Fruit fly (Drosophila melanogaster) whole organism, embryonic: ENCODE data around the gene CG12592.
A peak's percentile ranks its signal among the peaks of the same experiment; 100 is the strongest.

Source experiments
- ATbp ChIP-seq: fragments of 200-800 bp; sonication (Bioruptor generic); optimal IDR thresholded peaks from 2 replicates; lab custom pipeline; 2017; ENCODE audit warnings: missing biosample characterization, mild to moderate bottlenecking, missing genetic modification characterization, missing genetic modification reagents
- Awh ChIP-seq: fragments of 200-800 bp; sonication (Bioruptor generic); IDR thresholded peaks from 2 replicates; pipeline ENCODE4, ENCODE4 v1.3.6; 2022; ENCODE audit warnings: missing biosample characterization, missing genetic modification characterization
- CG10147 ChIP-seq: fragments of 200-800 bp; sonication (Bioruptor generic); optimal IDR thresholded peaks from 2 replicates; lab custom pipeline; 2019; ENCODE audit warnings: missing biosample characterization, mild to moderate bottlenecking, missing genetic modification characterization, moderate library complexity
- CG11085 ChIP-seq: fragments of 200-800 bp; sonication (Bioruptor generic); IDR thresholded peaks from 2 replicates; pipeline ENCODE4 v1.3.6; 2022; ENCODE audit warnings: missing biosample characterization, missing genetic modification characterization
- CG11723 ChIP-seq: fragments of 200-800 bp; sonication (Bioruptor generic); optimal IDR thresholded peaks from 2 replicates; lab custom pipeline; 2017; ENCODE audit warnings: missing biosample characterization, mild to moderate bottlenecking, missing genetic modification characterization
- CG12769 ChIP-seq: fragments of 200-800 bp; sonication (Bioruptor generic); optimal IDR thresholded peaks from 2 replicates; lab custom pipeline; 2019; ENCODE audit warnings: missing biosample characterization, mild to moderate bottlenecking, missing genetic modification characterization, moderate library complexity
- CG13287 ChIP-seq: fragments of 200-800 bp; sonication (Bioruptor generic); IDR thresholded peaks from 2 replicates; pipeline ENCODE4 v1.3.6; 2022; ENCODE audit warnings: missing biosample characterization, missing genetic modification characterization; ENCODE audit not compliant: partially characterized antibody
- CG14014 ChIP-seq: fragments of 200-800 bp; sonication (Bioruptor generic); IDR thresholded peaks from 2 replicates; pipeline ENCODE4 v1.3.6; 2022; ENCODE audit warnings: missing biosample characterization, missing genetic modification characterization
- CG14710 ChIP-seq: fragments of 200-800 bp; sonication (Bioruptor generic); optimal IDR thresholded peaks from 3 replicates; lab custom pipeline; 2019; ENCODE audit warnings: missing biosample characterization, mild to moderate bottlenecking, missing genetic modification characterization, moderate library complexity
- CG17612 ChIP-seq: fragments of 200-800 bp; sonication (Bioruptor generic); IDR thresholded peaks from 2 replicates; pipeline ENCODE4 v1.3.6; 2022; ENCODE audit warnings: missing biosample characterization, missing genetic modification characterization
- CG18262 ChIP-seq: fragments of 200-800 bp; optimal IDR thresholded peaks from 3 replicates; lab custom pipeline; 2019; ENCODE audit warnings: missing biosample characterization, mild to moderate bottlenecking, missing genetic modification characterization, moderate library complexity
- CG2678 ChIP-seq: fragments of 200-800 bp; sonication (Bioruptor generic); optimal IDR thresholded peaks from 3 replicates; lab custom pipeline; 2019; ENCODE audit warnings: missing biosample characterization, mild to moderate bottlenecking, missing genetic modification characterization, moderate library complexity
- CG5953 ChIP-seq: fragments of 200-800 bp; sonication (Bioruptor generic); IDR thresholded peaks from 2 replicates; pipeline ENCODE4 v1.3.6; 2022; ENCODE audit warnings: missing biosample characterization, missing genetic modification characterization
- CG8290 ChIP-seq, 3 experiments: fragments of 200-800 bp; sonication (Bioruptor generic); optimal IDR thresholded peaks; 2 replicates each; lab custom pipeline; 2016 to 2019; ENCODE audit warnings: missing biosample characterization in 3 of 3, missing genetic modification characterization in 3 of 3, mild to moderate bottlenecking in 2 of 3, moderate library complexity in 1 of 3
- Deaf1 ChIP-seq: fragments of 200-800 bp; optimal IDR thresholded peaks from 3 replicates; lab custom pipeline; 2019; ENCODE audit warnings: missing biosample characterization, mild to moderate bottlenecking, missing genetic modification characterization, moderate library complexity
- Doc3 ChIP-seq: fragments of 200-800 bp; sonication (Bioruptor generic); IDR thresholded peaks from 3 replicates; pipeline ENCODE4 v1.3.6; 2022; ENCODE audit warnings: missing biosample characterization, missing genetic modification characterization; ENCODE audit not compliant: partially characterized antibody
- Ets65A ChIP-seq: fragments of 200-800 bp; sonication (Bioruptor generic); peaks from one replicate; lab custom pipeline; 2016; ENCODE audit warnings: missing biosample characterization, missing genetic modification characterization
- Gsc ChIP-seq: fragments of 200-800 bp; sonication (Bioruptor generic); IDR thresholded peaks from 2 replicates; pipeline ENCODE4 v1.3.6; 2022; ENCODE audit warnings: missing biosample characterization, missing genetic modification characterization
- Med ChIP-seq: fragments of 200-800 bp; sonication (Bioruptor generic); peaks from one replicate; lab custom pipeline; 2016; ENCODE audit warnings: missing biosample characterization, missing genetic modification characterization, mild to moderate bottlenecking, inconsistent platforms, moderate library complexity
- PHDP ChIP-seq: fragments of 200-800 bp; sonication (Bioruptor generic); optimal IDR thresholded peaks from 3 replicates; lab custom pipeline; 2018; ENCODE audit warnings: missing biosample characterization, mild to moderate bottlenecking, missing genetic modification characterization, moderate library complexity
- Pdp1 ChIP-seq, 2 experiments: fragments of 200-800 bp; sonication (Bioruptor generic); optimal IDR thresholded peaks; 3 replicates each; lab custom pipeline; 2016; ENCODE audit warnings: missing biosample characterization in 2 of 2, missing genetic modification characterization in 2 of 2, mild to moderate bottlenecking in 1 of 2, moderate library complexity in 1 of 2
- ato ChIP-seq: fragments of 200-800 bp; sonication (Bioruptor generic); IDR thresholded peaks from 2 replicates; pipeline ENCODE4 v1.3.6; 2022; ENCODE audit warnings: missing biosample characterization, missing genetic modification characterization; ENCODE audit not compliant: partially characterized antibody
- bbx ChIP-seq: fragments of 200-800 bp; sonication (Bioruptor generic); IDR thresholded peaks from 2 replicates; pipeline ENCODE4 v1.3.6; 2022; ENCODE audit warnings: missing biosample characterization, missing genetic modification characterization; ENCODE audit not compliant: partially characterized antibody
- chinmo ChIP-seq: fragments of 200-800 bp; sonication (Bioruptor generic); IDR thresholded peaks from 4 replicates; pipeline ENCODE4 v1.3.6; 2022; ENCODE audit warnings: missing biosample characterization, missing genetic modification characterization; ENCODE audit not compliant: partially characterized antibody
- chn ChIP-seq: fragments of 200-800 bp; sonication (Bioruptor generic); optimal IDR thresholded peaks from 2 replicates; lab custom pipeline; 2016; ENCODE audit warnings: missing biosample characterization, missing genetic modification characterization
- cwo ChIP-seq: fragments of 200-800 bp; sonication (Bioruptor generic); optimal IDR thresholded peaks from 3 replicates; lab custom pipeline; 2017; ENCODE audit warnings: missing biosample characterization, missing genetic modification characterization, mild to moderate bottlenecking, moderate library complexity, missing genetic modification reagents
- da ChIP-seq: fragments of 200-800 bp; sonication (Bioruptor generic); optimal IDR thresholded peaks from 2 replicates; lab custom pipeline; 2016; ENCODE audit warnings: missing biosample characterization, missing genetic modification characterization
- ems ChIP-seq: fragments of 200-800 bp; sonication (Bioruptor generic); optimal IDR thresholded peaks from 3 replicates; lab custom pipeline; 2016; ENCODE audit warnings: missing biosample characterization, missing genetic modification characterization
- en ChIP-seq: fragments of 200-800 bp; sonication (Bioruptor generic); optimal IDR thresholded peaks from 2 replicates; lab custom pipeline; 2016; ENCODE audit warnings: missing biosample characterization, missing genetic modification characterization
- eyg ChIP-seq: fragments of 200-800 bp; sonication (Bioruptor generic); optimal IDR thresholded peaks from 3 replicates; lab custom pipeline; 2016; ENCODE audit warnings: missing biosample characterization, missing genetic modification characterization
- gfzf ChIP-seq: fragments of 200-800 bp; sonication (Bioruptor generic); optimal IDR thresholded peaks from 2 replicates; lab custom pipeline; 2016; ENCODE audit warnings: missing biosample characterization, mild to moderate bottlenecking, missing genetic modification characterization, moderate library complexity
- inv ChIP-seq: fragments of 200-800 bp; sonication (Bioruptor generic); IDR thresholded peaks from 2 replicates; pipeline ENCODE4 v1.3.6; 2022; ENCODE audit warnings: missing biosample characterization, missing genetic modification characterization; ENCODE audit not compliant: partially characterized antibody
- kah ChIP-seq: fragments of 200-800 bp; sonication (Bioruptor generic); optimal IDR thresholded peaks from 2 replicates; lab custom pipeline; 2018; ENCODE audit warnings: missing biosample characterization, mild to moderate bottlenecking, missing genetic modification characterization
- lilli ChIP-seq: fragments of 200-800 bp; sonication (Bioruptor generic); optimal IDR thresholded peaks from 3 replicates; lab custom pipeline; 2016; ENCODE audit warnings: missing biosample characterization, missing genetic modification characterization
- lola ChIP-seq, 3 experiments: fragments of >200 bp in 2 of 3; fragments of 200-800 bp in 1 of 3; sonication (Bioruptor generic) in 1 of 3; optimal IDR thresholded peaks; 2 replicates each; lab custom pipeline; 2017 to 2019; ENCODE audit warnings: missing biosample characterization in 3 of 3, missing genetic modification characterization in 3 of 3, mild to moderate bottlenecking in 1 of 3, moderate library complexity in 1 of 3
- rib ChIP-seq: fragments of 200-800 bp; sonication (Bioruptor generic); IDR thresholded peaks from 2 replicates; pipeline ENCODE4 v1.3.6; 2022; ENCODE audit warnings: missing biosample characterization, missing genetic modification characterization
- sr ChIP-seq: fragments of 200-800 bp; sonication (Bioruptor generic); IDR thresholded peaks from 3 replicates; pipeline ENCODE4 v1.3.6; 2022; ENCODE audit warnings: missing biosample characterization, missing genetic modification characterization
- stwl ChIP-seq: fragments of 200-800 bp; sonication (Bioruptor generic); optimal IDR thresholded peaks from 3 replicates; lab custom pipeline; 2018; ENCODE audit warnings: missing biosample characterization, mild to moderate bottlenecking, missing genetic modification characterization, moderate library complexity
- unpg ChIP-seq: fragments of 200-800 bp; sonication (Bioruptor generic); optimal IDR thresholded peaks from 3 replicates; lab custom pipeline; 2018; ENCODE audit warnings: missing biosample characterization, mild to moderate bottlenecking, missing genetic modification characterization, moderate library complexity
- z ChIP-seq: fragments of 200-800 bp; sonication (Bioruptor generic); IDR thresholded peaks from 3 replicates; pipeline ENCODE4 v1.3.6; 2022; ENCODE audit warnings: missing biosample characterization, missing genetic modification characterization

The CG12592 gene

DNA sequence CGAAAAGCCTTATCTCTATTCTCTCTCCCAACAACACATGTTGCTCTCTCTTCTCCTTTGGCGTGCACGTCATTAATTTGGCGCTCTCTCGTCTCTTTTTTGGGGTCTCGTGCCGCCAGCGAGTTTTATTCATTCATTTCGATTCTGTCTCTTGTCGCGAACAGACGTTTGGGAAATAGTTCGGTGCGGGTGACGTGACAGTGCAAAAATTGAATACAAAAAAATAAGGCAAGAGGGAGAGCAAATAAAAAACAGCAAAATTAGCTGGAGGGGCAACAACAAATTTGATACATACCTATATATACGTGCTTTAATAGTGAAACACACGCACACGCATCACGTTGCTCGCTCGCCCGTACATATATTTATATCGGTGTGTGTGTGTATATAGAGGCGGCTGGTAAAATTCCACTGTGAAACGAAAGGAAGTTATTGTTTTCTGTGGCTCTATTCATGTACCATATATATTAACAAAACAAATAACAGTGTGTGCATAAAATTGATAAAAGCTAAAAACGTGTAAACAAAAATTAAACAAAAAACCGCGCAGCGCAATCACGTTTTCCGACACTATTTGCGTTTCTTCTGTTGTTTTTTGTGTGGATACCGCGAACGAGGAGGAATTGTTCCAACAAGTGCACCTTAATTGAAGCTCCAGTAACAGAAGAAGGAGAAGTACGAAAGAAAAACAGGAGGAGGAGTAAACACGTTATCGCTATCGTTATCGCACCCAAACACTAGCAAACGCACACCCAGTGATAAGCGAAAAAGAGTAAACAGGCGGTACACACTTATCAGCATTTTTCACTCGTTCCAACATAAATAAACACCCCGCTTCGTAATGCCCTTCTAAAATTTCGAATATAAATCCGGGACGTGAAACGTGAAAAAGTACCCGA is 50.2 kb downstream of the CG12592 start, which contains the start of gene cwo (continued):
- TF ChIP-seq ATbp (peak; percentile 77), CG14014 (GFP tag; lab: Robert Waterston, UW) (no peak), CG2678 (tag; lab: Kevin White, UChicago) (peak; percentile 39), ems (GFP tag; lab: Kevin White, UChicago) (no peak), CG18262 (tag; lab: Kevin White, UChicago) (peak; percentile 10), en (GFP tag; lab: Kevin White, UChicago) (peak; percentile 3)

DNA sequence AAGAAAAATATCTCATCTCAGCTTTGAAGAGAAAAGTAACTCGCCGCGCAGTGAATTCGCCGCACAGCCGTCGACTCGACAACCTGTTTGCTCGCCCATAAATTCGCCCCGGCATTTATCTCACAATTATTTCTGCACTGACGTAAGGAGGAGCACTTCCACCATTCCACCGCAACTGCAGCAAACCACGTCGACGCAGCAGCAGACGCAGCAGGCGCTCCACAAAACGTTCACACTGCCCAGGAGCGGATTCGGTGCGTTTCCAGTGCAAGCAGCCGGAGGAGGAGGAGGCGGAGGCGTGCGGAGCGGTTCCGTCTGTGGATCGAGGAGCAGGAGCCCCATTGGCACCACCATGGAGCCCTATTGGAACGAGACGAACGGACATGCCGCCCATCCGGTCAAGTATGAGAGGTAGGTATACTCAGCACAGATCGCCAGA is 50.9 kb downstream of the CG12592 start:
- no peak for TF ChIP-seq lola (GFP tag; optimal IDR thresholded peaks at IDR 0.05; lab: Kevin White, UChicago)
- peak; percentile 92 for TF ChIP-seq kah (GFP tag; lab: Kevin White, UChicago)
- TF ChIP-seq da: no peak
- TF ChIP-seq Med (GFP tag; lab: Kevin White, UChicago): peak; percentile 58
- peak; percentile 41 for TF ChIP-seq Ets65A (GFP tag; lab: Kevin White, UChicago)
- TF ChIP-seq unpg: no peak
- peak in 1 of 2 experiments; percentile 29 for TF ChIP-seq Pdp1 (GFP tag; optimal IDR thresholded peaks at IDR 0.05; lab: Kevin White, UChicago)

dm6 chr3R:10389877-10390468 is 51.8 kb downstream of the CG12592 start:
- TF ChIP-seq Awh (GFP tag; lab: Robert Waterston, UW): no peak
- no peak for TF ChIP-seq Gsc (GFP tag; lab: Robert Waterston, UW)
- TF ChIP-seq gfzf: peak; percentile 38
- no peak for TF ChIP-seq CG5953 (GFP tag; lab: Robert Waterston, UW)
- TF ChIP-seq PHDP (tag; lab: Kevin White, UChicago): no peak
- no peak for TF ChIP-seq eyg
- peak; percentile 56; the same call in 1 of the 2 replicates for TF ChIP-seq CG13287 (GFP tag; lab: Robert Waterston, UW)
- TF ChIP-seq inv (GFP tag; lab: Robert Waterston, UW): 0 out of 2 replicates have a peak, but pooled peaks have one; percentile 9
- peak; percentile 97 for TF ChIP-seq cwo
- TF ChIP-seq CG8290 (GFP tag; optimal IDR thresholded peaks at IDR 0.05; lab: Kevin White, UChicago): no peak
- peak in 1 of 2 experiments; percentile 1 for TF ChIP-seq CG8290 (tag; optimal IDR thresholded peaks at IDR 0.05; lab: Kevin White, UChicago)
- TF ChIP-seq Med (GFP tag; lab: Kevin White, UChicago): peak; percentile 75
- 0 out of 4 replicates have a peak, but pooled peaks have one; percentile 46 for TF ChIP-seq chinmo (GFP tag; lab: Robert Waterston, UW)
- TF ChIP-seq CG11723: no peak
- no peak for TF ChIP-seq ems (GFP tag; lab: Kevin White, UChicago)
- peak; percentile 69 for TF ChIP-seq sr (GFP tag; lab: Robert Waterston, UW)
- TF ChIP-seq rib (GFP tag; lab: Robert Waterston, UW): 0 out of 2 replicates have a peak, but pooled peaks have one; percentile 25
- TF ChIP-seq ato: peak; percentile 36; the same call in 1 of the 2 replicates
- TF ChIP-seq CG17612 (GFP tag; lab: Robert Waterston, UW): no peak
- no peak for TF ChIP-seq chn (GFP tag; lab: Kevin White, UChicago)
- TF ChIP-seq bbx (GFP tag; lab: Robert Waterston, UW): 0 out of 2 replicates have a peak, but pooled peaks have one; percentile 20
- TF ChIP-seq z (GFP tag; lab: Robert Waterston, UW): no peak
- TF ChIP-seq CG12769 (tag; lab: Kevin White, UChicago): peak; percentile 71
- no peak for TF ChIP-seq lilli
- TF ChIP-seq stwl: peak; percentile 83
- 0 out of 3 replicates have a peak, but pooled peaks have one; percentile 31 for TF ChIP-seq Doc3 (GFP tag; lab: Robert Waterston, UW)
- no peak for TF ChIP-seq Deaf1 (tag; lab: Kevin White, UChicago)
- no peak for TF ChIP-seq CG11085 (GFP tag; lab: Robert Waterston, UW)
- peak; percentile 46 for TF ChIP-seq Ets65A (GFP tag; lab: Kevin White, UChicago)
- no peak for TF ChIP-seq CG14710 (tag; lab: Kevin White, UChicago)
- no peak for TF ChIP-seq CG10147 (GFP tag; lab: Kevin White, UChicago)
